Worm (Caenorhabditis elegans): ENCODE data around the gene irld-50.

DNA sequence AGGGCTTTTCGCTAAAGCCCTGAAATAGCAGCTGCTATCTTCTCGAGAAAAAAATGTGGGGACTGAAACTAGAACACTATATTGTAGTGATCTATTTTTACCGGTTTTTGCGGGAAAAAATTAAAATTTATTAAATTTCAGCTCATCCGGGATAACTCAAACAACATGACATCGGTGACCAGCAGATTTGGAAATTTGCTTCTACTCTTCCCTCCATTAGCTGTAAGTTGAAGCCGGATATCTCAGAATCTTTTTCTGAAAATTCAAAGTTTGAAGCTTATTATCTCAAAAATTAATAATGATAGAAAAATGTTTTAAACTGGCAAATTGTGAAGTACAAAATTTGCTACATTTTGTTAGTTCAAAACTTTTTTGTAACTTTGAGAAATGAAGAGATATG is 40.5 kb upstream of the irld-50 start:
- no peak for TF ChIP-seq zag-1 (tag; optimal IDR thresholded peaks at IDR 0.05)
- no peak for TF ChIP-seq nhr-23 (tag; optimal IDR thresholded peaks at IDR 0.05)
- no peak for TF ChIP-seq ztf-4 (tag; optimal IDR thresholded peaks at IDR 0.05)
- no peak for TF ChIP-seq snpc-4 (tag; optimal IDR thresholded peaks at IDR 0.05)
- no peak for TF ChIP-seq R02D3.7 (tag; optimal IDR thresholded peaks at IDR 0.05)
- no peak for TF ChIP-seq nhr-237 (tag; optimal IDR thresholded peaks at IDR 0.05)
- TF ChIP-seq blmp-1 (tag; optimal IDR thresholded peaks at IDR 0.05; ENCODE audit: insufficient read depth) = no peak

All from whole organism, L2 larva.